Worm (Caenorhabditis elegans) whole organism, L4 larva: ENCODE measurements around the gene har-1.

Experiments
- R02D3.7 ChIP-seq: fragments of 150-350 bp; sonication (generic microtip); optimal IDR thresholded peaks from 3 replicates; lab custom pipeline; 2014; ENCODE audit warnings: missing biosample characterization, missing genetic modification characterization
- attf-4 ChIP-seq: sonication (generic microtip); optimal IDR thresholded peaks from 3 replicates; lab custom pipeline; 2017; ENCODE audit warnings: missing biosample characterization, missing genetic modification characterization
- fos-1 ChIP-seq: fragments of 150-350 bp; optimal IDR thresholded peaks from 2 replicates; lab custom pipeline; 2014; ENCODE audit warnings: missing biosample characterization, missing genetic modification characterization
- lin-29 ChIP-seq: fragments of 200-800 bp; sonication (Bioruptor generic); IDR thresholded peaks from 2 replicates; pipeline ENCODE4 v1.3.6; 2022; ENCODE audit warnings: missing genetic modification reagents, missing genetic modification characterization, missing compliant biosample characterization
- mep-1 ChIP-seq: fragments of 150-350 bp; sonication (generic microtip); optimal IDR thresholded peaks from 3 replicates; lab custom pipeline; 2014; ENCODE audit warnings: missing biosample characterization, missing genetic modification characterization
- mxl-3 ChIP-seq: fragments of 200-800 bp; sonication (Bioruptor generic); optimal IDR thresholded peaks from 2 replicates; lab custom pipeline; 2018; ENCODE audit warnings: mild to moderate bottlenecking, missing genetic modification characterization, missing compliant biosample characterization
- nhr-11 ChIP-seq: fragments of 150-350 bp; optimal IDR thresholded peaks from 2 replicates; lab custom pipeline; 2014; ENCODE audit warnings: missing biosample characterization, missing genetic modification characterization
- nhr-111 ChIP-seq: fragments of 200-800 bp; sonication (Bioruptor generic); optimal IDR thresholded peaks from 2 replicates; lab custom pipeline; 2018; ENCODE audit warnings: mild to moderate bottlenecking, missing genetic modification characterization, missing compliant biosample characterization
- saeg-2 ChIP-seq: fragments of 200-800 bp; sonication (Bioruptor generic); IDR thresholded peaks from 2 replicates; pipeline ENCODE4 v1.3.6; 2022; ENCODE audit warnings: missing genetic modification reagents, missing genetic modification characterization, missing compliant biosample characterization
- unc-130 ChIP-seq: sonication (generic microtip); optimal IDR thresholded peaks from 2 replicates; lab custom pipeline; 2016; ENCODE audit warnings: missing genetic modification reagents, missing genetic modification characterization, missing compliant biosample characterization
- unc-62 ChIP-seq, 3 experiments: fragments of 150-350 bp in 1 of 3; sonication (generic microtip); optimal IDR thresholded peaks in 2 of 3; peaks in 1 of 3; 1 replicate in 1 of 3; 2 replicates in 2 of 3; lab custom pipeline; 2014 to 2017; ENCODE audit warnings: missing biosample characterization in 3 of 3, missing genetic modification characterization in 3 of 3, missing genetic modification reagents in 3 of 3, missing genotype in 1 of 3
- zag-1 ChIP-seq: fragments of 150-350 bp; optimal IDR thresholded peaks from 2 replicates; lab custom pipeline; 2014; ENCODE audit warnings: missing biosample characterization, missing genetic modification characterization

DNA sequence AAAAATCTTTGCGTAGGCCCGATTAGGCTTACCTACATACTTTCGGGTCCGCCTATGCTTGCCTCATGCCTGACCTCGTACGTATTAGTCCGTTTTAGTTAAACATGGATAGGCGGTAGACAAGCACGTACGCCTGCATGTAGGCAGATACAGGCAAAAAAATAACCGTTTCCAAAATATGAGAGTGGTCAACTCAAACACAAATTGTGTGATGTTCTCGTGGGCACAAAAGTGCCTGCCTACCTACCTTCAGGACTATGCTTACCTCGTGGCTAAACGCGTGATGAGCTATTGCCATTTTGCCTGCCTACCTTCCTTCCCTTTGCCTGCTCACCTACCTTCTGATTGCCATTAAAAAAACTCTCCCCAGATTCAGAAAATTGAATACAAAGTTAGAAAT, 45.2 kb upstream of the har-1 start:
- TF ChIP-seq attf-4 (tag; lab: Kevin White, UChicago) (no peak), zag-1 (tag; lab: Kevin White, UChicago) (no peak), R02D3.7 (no peak), unc-62 (GFP tag; optimal IDR thresholded peaks at IDR 0.05 in 1 of 2; lab: Kevin White, UChicago) (peak in 1 of 2 experiments; percentile 72), unc-62 (tag; optimal IDR thresholded peaks at IDR 0.05; lab: Kevin White, UChicago) (no peak), nhr-111 (no peak), lin-29 (GFP tag; lab: Robert Waterston, UW) (no peak), mxl-3 (GFP tag; lab: Kevin White, UChicago) (no peak), unc-130 (GFP tag; lab: Kevin White, UChicago) (no peak), saeg-2 (no peak), mep-1 (tag; lab: Kevin White, UChicago) (no peak), nhr-11 (no peak), fos-1 (no peak)
